Fruit fly (Drosophila melanogaster) whole organism, adult: Measurements from ENCODE around the gene VhaSFD.

ENCODE experiments used
- CG12768 ChIP-seq: fragments of 200-800 bp; sonication (Bioruptor generic); optimal IDR thresholded peaks from 2 replicates; lab custom pipeline; 2017; ENCODE audit warnings: missing biosample characterization, missing genetic modification characterization, mild to moderate bottlenecking, moderate library complexity, missing genetic modification reagents
- CG14711 ChIP-seq: fragments of 200-800 bp; sonication (Bioruptor generic); optimal IDR thresholded peaks from 2 replicates; lab custom pipeline; 2018; ENCODE audit warnings: missing biosample characterization, mild to moderate bottlenecking, missing genetic modification characterization, moderate library complexity
- CG33017 ChIP-seq: fragments of 200-800 bp; sonication (Bioruptor generic); optimal IDR thresholded peaks from 2 replicates; lab custom pipeline; 2018; ENCODE audit warnings: missing biosample characterization, mild to moderate bottlenecking, missing genetic modification characterization, moderate library complexity
- CG5204 ChIP-seq: fragments of 200-800 bp; sonication (Bioruptor generic); optimal IDR thresholded peaks from 2 replicates; lab custom pipeline; 2016; ENCODE audit warnings: missing biosample characterization, missing genetic modification characterization
- CG7045 ChIP-seq: fragments of 200-800 bp; sonication (Bioruptor generic); optimal IDR thresholded peaks from 2 replicates; lab custom pipeline; 2017; ENCODE audit warnings: missing biosample characterization, mild to moderate bottlenecking, missing genetic modification characterization
- CG7101 ChIP-seq: fragments of 200-800 bp; sonication (Bioruptor generic); optimal IDR thresholded peaks from 2 replicates; lab custom pipeline; 2018; ENCODE audit warnings: missing biosample characterization, mild to moderate bottlenecking, missing genetic modification characterization, moderate library complexity
- Clk ChIP-seq: fragments of 200-800 bp; sonication (Bioruptor generic); optimal IDR thresholded peaks from 2 replicates; lab custom pipeline; 2017; ENCODE audit warnings: missing biosample characterization, missing genetic modification characterization
- Hr96 ChIP-seq: fragments of 200-800 bp; sonication (Bioruptor generic); optimal IDR thresholded peaks from 2 replicates; lab custom pipeline; 2016; ENCODE audit warnings: missing biosample characterization, missing genetic modification characterization
- Mnt ChIP-seq: fragments of 200-800 bp; sonication (Bioruptor generic); optimal IDR thresholded peaks from 2 replicates; lab custom pipeline; 2016; ENCODE audit warnings: missing biosample characterization, mild to moderate bottlenecking, missing genetic modification characterization
- cic ChIP-seq: fragments of 200-800 bp; sonication (Bioruptor generic); optimal IDR thresholded peaks from 2 replicates; lab custom pipeline; 2017; ENCODE audit warnings: missing biosample characterization, mild to moderate bottlenecking, missing genetic modification characterization, moderate library complexity
- cnc ChIP-seq, 2 experiments: fragments of >200 bp; optimal IDR thresholded peaks; 2 replicates each; lab custom pipeline; 2017
- kay ChIP-seq: fragments of 200-800 bp; sonication (Bioruptor generic); peaks from one replicate; lab custom pipeline; 2016; ENCODE audit warnings: missing biosample characterization, missing genetic modification characterization, borderline replicate concordance
- tj ChIP-seq: fragments of 200-800 bp; sonication (Bioruptor generic); optimal IDR thresholded peaks from 3 replicates; lab custom pipeline; 2017; ENCODE audit warnings: missing biosample characterization, mild to moderate bottlenecking, missing genetic modification characterization, moderate library complexity
- toe ChIP-seq: fragments of 200-800 bp; sonication (Bioruptor generic); optimal IDR thresholded peaks from 2 replicates; lab custom pipeline; 2016; ENCODE audit warnings: missing biosample characterization, missing genetic modification characterization

DNA sequence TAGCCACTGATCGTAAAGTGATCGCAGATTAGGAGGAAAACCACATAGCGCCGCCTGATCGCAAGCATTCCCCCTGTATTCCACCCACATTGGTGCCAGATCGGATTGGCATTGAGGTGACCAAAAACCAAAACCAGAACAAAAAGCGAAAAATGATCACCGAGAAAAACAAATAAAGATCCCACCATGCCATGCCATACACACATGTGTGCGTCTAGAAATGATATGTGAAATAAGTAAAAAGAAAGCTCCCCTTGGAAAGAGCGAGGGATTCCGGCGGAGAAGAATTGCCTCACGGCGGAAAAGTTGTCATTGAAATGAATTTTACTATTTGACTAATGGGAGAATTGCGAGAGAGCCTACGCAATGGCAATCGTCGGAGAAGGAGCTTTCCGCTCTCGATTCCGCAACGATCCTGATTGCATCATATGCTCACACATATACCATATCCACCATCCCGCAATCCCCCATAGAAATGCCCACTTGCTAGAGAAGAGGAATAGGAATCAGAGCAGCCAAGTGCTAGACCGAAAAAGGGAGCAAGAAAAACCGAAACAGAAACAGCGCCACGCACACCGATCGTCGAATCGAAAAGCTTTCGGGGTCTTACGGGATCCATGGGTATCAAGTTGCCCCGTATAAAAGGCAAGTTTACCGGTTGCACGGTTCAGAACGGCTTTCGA is 38.6 kb upstream of the VhaSFD start, which contains the start of gene Mhc:
- no peak for TF ChIP-seq Hr96 (GFP tag; lab: Kevin White, UChicago)
- TF ChIP-seq CG33017 (tag; lab: Kevin White, UChicago), result no peak
- no peak for TF ChIP-seq Mnt (GFP tag; lab: Kevin White, UChicago)
- TF ChIP-seq CG14711 (tag; lab: Kevin White, UChicago), result no peak
- TF ChIP-seq toe, result no peak
- TF ChIP-seq CG5204, result no peak
- no peak for TF ChIP-seq Clk (GFP tag; lab: Kevin White, UChicago)
- TF ChIP-seq kay (GFP tag; lab: Kevin White, UChicago), result no peak
- no peak for TF ChIP-seq cic (GFP tag; lab: Kevin White, UChicago)
- no peak for TF ChIP-seq CG12768
- no peak for TF ChIP-seq CG7101
- TF ChIP-seq tj (GFP tag; lab: Kevin White, UChicago), result no peak
- no peak for TF ChIP-seq CG7045 (GFP tag; lab: Kevin White, UChicago)
- no peak for TF ChIP-seq cnc (optimal IDR thresholded peaks at IDR 0.05; lab: Kevin White, UChicago)
